Fruit fly (Drosophila melanogaster): ENCODE results near the gene Rchy1.

Gene Rchy1

dm6 chr2L:6490783-6491249 is 25.3 kb upstream of the Rchy1 start, which contains the start of the genes Phf5a and CG31638 (continued):
- TF ChIP-seq net (GFP tag; optimal IDR thresholded peaks at IDR 0.05) (no peak), acj6 (GFP tag; optimal IDR thresholded peaks at IDR 0.05) (no peak), salr (GFP tag; optimal IDR thresholded peaks at IDR 0.05) (no peak), dac (GFP tag; optimal IDR thresholded peaks at IDR 0.05) (peak; percentile 90), CG16779 (tag; optimal IDR thresholded peaks at IDR 0.05) (no peak), CG15336 (GFP tag; IDR thresholded peaks at IDR 0.05) (peak; percentile 85), CG6276 (GFP tag; optimal IDR thresholded peaks at IDR 0.05) (no peak), OdsH (GFP tag; optimal IDR thresholded peaks at IDR 0.05) (peak; percentile 96), CG1621 (tag; optimal IDR thresholded peaks at IDR 0.05) (peak; percentile 52), Eip75B (GFP tag; optimal IDR thresholded peaks at IDR 0.05) (no peak), vri (GFP tag; optimal IDR thresholded peaks at IDR 0.05) (no peak), CG6808 (GFP tag; optimal IDR thresholded peaks at IDR 0.05) (peak; percentile 81)

- TF ChIP-seq Hr38 (GFP tag; optimal IDR thresholded peaks at IDR 0.05) (no peak), salr (GFP tag; optimal IDR thresholded peaks at IDR 0.05) (no peak), Ets96B (tag; optimal IDR thresholded peaks at IDR 0.05) (no peak), CG8319 (GFP tag; optimal IDR thresholded peaks at IDR 0.05) (no peak), CG3919 (GFP tag; optimal IDR thresholded peaks at IDR 0.05) (peak; percentile 67), CG34406 (GFP tag; optimal IDR thresholded peaks at IDR 0.05) (peak; percentile 41), Hr4 (GFP tag; optimal IDR thresholded peaks at IDR 0.05) (no peak), Gug (GFP tag; IDR thresholded peaks at IDR 0.05) (no peak), svp (GFP tag) (no peak), CG1621 (tag; optimal IDR thresholded peaks at IDR 0.05) (peak; percentile 31), spab (GFP tag; optimal IDR thresholded peaks at IDR 0.05) (no peak), CG7368 (GFP tag; optimal IDR thresholded peaks at IDR 0.05) (no peak), fd85E (GFP tag; optimal IDR thresholded peaks at IDR 0.05) (no peak), CG10669 (GFP tag; optimal IDR thresholded peaks at IDR 0.05) (no peak), eg (GFP tag; IDR thresholded peaks at IDR 0.05) (no peak), CG3032 (tag; optimal IDR thresholded peaks at IDR 0.05) (peak; percentile 22), ss (GFP tag; optimal IDR thresholded peaks at IDR 0.05) (no peak), Sox15 (GFP tag; optimal IDR thresholded peaks at IDR 0.05) (peak; percentile 8), achi (GFP tag; optimal IDR thresholded peaks at IDR 0.05) (peak; percentile 36), CG32006 (GFP tag; optimal IDR thresholded peaks at IDR 0.05) (peak; percentile 19), pdm3 (GFP tag; optimal IDR thresholded peaks at IDR 0.05) (peak; percentile 57), CG6792 (GFP tag; optimal IDR thresholded peaks at IDR 0.05) (peak; percentile 22), vri (GFP tag; optimal IDR thresholded peaks at IDR 0.05) (no peak), CG8632 (GFP tag; optimal IDR thresholded peaks at IDR 0.05) (peak; percentile 2), acj6 (GFP tag; optimal IDR thresholded peaks at IDR 0.05) (no peak), CG10631 (GFP tag; optimal IDR thresholded peaks at IDR 0.05) (peak; percentile 45), CG15336 (GFP tag; IDR thresholded peaks at IDR 0.05) (no peak), Ets21C (GFP tag; optimal IDR thresholded peaks at IDR 0.05) (peak; percentile 23), CG6163 (GFP tag; IDR thresholded peaks at IDR 0.05) (0 out of 3 replicates have a peak, but pooled peaks have one; percentile 47), Eip78C (GFP tag) (peak; percentile 84), lz (GFP tag; optimal IDR thresholded peaks at IDR 0.05) (peak; percentile 47), CG11902 (GFP tag; optimal IDR thresholded peaks at IDR 0.05) (no peak), CG31627 (GFP tag; optimal IDR thresholded peaks at IDR 0.05) (peak; percentile 50), dsx (GFP tag; optimal IDR thresholded peaks at IDR 0.05; ENCODE audit: poor library complexity, severe bottlenecking) (peak; percentile 22), esn (GFP tag; optimal IDR thresholded peaks at IDR 0.05) (peak; percentile 63), dac (GFP tag; optimal IDR thresholded peaks at IDR 0.05) (no peak), Lpt (GFP tag; optimal IDR thresholded peaks at IDR 0.05) (no peak), fd59A (GFP tag; optimal IDR thresholded peaks at IDR 0.05) (no peak), cyc (GFP tag; optimal IDR thresholded peaks at IDR 0.05) (peak; percentile 64), Eip75B (GFP tag; optimal IDR thresholded peaks at IDR 0.05) (no peak), CG6276 (GFP tag; optimal IDR thresholded peaks at IDR 0.05) (no peak), Sox14 (GFP tag; optimal IDR thresholded peaks at IDR 0.05) (no peak), CG11762 (GFP tag; optimal IDR thresholded peaks at IDR 0.05; ENCODE audit: insufficient read depth) (no peak), fkh (GFP tag; optimal IDR thresholded peaks at IDR 0.05) (peak; percentile 69), CG16779 (tag; optimal IDR thresholded peaks at IDR 0.05) (no peak), topi (GFP tag; optimal IDR thresholded peaks at IDR 0.05) (peak; percentile 45)
Measured at dm6 chr2L:6488676-6489140, 23.2 kb upstream of the Rchy1 start, which contains the start of the genes KFase and epsilonCOP. Gene KFase (minus strand): TSS chr2L:6488756. Gene epsilonCOP (plus strand): TSS chr2L:6489090.

Data from whole organism, prepupa.